Comparison of ENCODE assay signal across 1 fruit fly cellular context in the genomic region with DNA sequence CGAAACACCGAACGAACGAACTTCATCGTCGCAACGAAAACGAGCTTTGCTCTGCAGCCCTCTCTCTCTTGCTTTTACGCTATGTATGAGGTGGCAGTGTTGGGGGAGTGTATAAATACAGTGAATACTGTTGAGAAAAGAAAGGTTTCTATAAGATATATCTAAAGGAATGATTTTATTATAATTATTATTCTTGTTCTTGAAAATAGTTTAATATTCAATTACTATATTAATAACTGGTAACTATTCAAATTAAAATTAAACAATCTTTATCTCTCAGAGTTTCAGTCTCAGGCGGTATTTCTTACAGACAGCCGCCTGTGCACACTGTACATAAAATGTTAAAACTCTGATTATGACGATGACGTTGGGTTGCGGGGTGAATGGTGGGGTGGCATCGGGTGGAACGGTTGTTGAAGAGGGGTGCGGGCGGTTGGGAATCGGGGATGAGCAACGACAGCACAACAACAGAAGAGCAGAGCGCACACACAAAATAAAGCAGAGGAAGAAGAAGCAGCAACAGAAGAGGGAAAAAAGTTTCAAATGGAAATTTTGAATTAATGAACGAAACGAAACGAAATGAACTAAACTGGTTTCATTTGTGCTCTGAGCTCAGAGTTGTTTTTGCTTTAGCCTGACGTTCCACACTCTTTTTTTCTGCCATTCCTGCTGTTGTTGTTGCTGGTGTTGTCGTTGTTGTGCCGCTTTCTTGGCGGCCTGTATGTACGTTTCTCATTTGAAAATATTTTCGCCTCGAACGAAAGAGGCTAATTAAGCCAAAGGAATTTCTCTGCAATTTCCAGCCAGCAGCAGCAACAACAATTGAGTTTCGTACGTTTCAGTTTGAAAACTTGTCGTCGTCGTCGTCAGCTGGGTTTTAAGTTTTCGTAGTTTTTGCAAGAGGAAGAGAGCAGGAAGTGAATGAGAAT.
TF ChIP-seq lines count a peak whose summit lies in the region.

No protein-coding gene starts in this region.

TF ChIP-seq in whole organism, embryonic, 481 proteins besides CTCF, POLR2A, EP300 and RAD21 (continued from another document and continues in another):
- TF ChIP-seq CG8290 (GFP tag; optimal IDR thresholded peaks at IDR 0.05; lab: Kevin White, UChicago) (peak; percentile 82), CG8290 (tag; optimal IDR thresholded peaks at IDR 0.05; lab: Kevin White, UChicago) (peak; percentile 40 to 91), CG13894 (tag; optimal IDR thresholded peaks at IDR 0.05; lab: Kevin White, UChicago) (peak; percentile 95), CG9932 (GFP tag; IDR thresholded peaks at IDR 0.05; lab: Robert Waterston, UW) (no peak), CG10462 (GFP tag; optimal IDR thresholded peaks at IDR 0.05; lab: Kevin White, UChicago) (peak; percentile 89), gce (GFP tag; IDR thresholded peaks at IDR 0.05; lab: Robert Waterston, UW) (no peak), Nf-YA (GFP tag; IDR thresholded peaks at IDR 0.05; lab: Robert Waterston, UW) (no peak), tap (tag; optimal IDR thresholded peaks at IDR 0.05; lab: Kevin White, UChicago) (peak; percentile 99), ase (GFP tag; IDR thresholded peaks at IDR 0.05; lab: Robert Waterston, UW) (no peak), CrebB (tag; optimal IDR thresholded peaks at IDR 0.05; lab: Kevin White, UChicago) (peak; percentile 95), fu2 (GFP tag; optimal IDR thresholded peaks at IDR 0.05; lab: Kevin White, UChicago) (peak; percentile 64), CG13296 (GFP tag; optimal IDR thresholded peaks at IDR 0.05; lab: Kevin White, UChicago) (peak; percentile 98), Blimp-1 (GFP tag; optimal IDR thresholded peaks at IDR 0.05; lab: Kevin White, UChicago) (peak; percentile 97), CG9817 (tag; optimal IDR thresholded peaks at IDR 0.05; lab: Kevin White, UChicago) (peak; percentile 98), hbn (GFP tag; IDR thresholded peaks at IDR 0.05; lab: Robert Waterston, UW; ENCODE audit: partially characterized antibody) (no peak), CG3847 (GFP tag; IDR thresholded peaks at IDR 0.05; lab: Robert Waterston, UW) (no peak), yki (optimal IDR thresholded peaks at IDR 0.05; lab: Kevin White, UChicago) (no peak), cad (GFP tag; optimal IDR thresholded peaks at IDR 0.05; lab: Kevin White, UChicago) (no peak), eyg (GFP tag; optimal IDR thresholded peaks at IDR 0.05; lab: Kevin White, UChicago) (peak; percentile 56), CoRest (tag; optimal IDR thresholded peaks at IDR 0.05; lab: Kevin White, UChicago) (peak; percentile 99), HLH3B (GFP tag; IDR thresholded peaks at IDR 0.05; lab: Robert Waterston, UW) (no peak), CG18764 (GFP tag; optimal IDR thresholded peaks at IDR 0.05; lab: Kevin White, UChicago) (peak; percentile 92), rib (GFP tag; IDR thresholded peaks at IDR 0.05; lab: Robert Waterston, UW) (no peak), dimm (GFP tag; IDR thresholded peaks at IDR 0.05; lab: Robert Waterston, UW) (no peak), gcm (GFP tag; optimal IDR thresholded peaks at IDR 0.05; lab: Kevin White, UChicago) (peak; percentile 98), chif (GFP tag; optimal IDR thresholded peaks at IDR 0.05; lab: Kevin White, UChicago) (peak; percentile 62 to 81), wor (GFP tag; IDR thresholded peaks at IDR 0.05; lab: Robert Waterston, UW) (no peak), fd96Cb (tag; optimal IDR thresholded peaks at IDR 0.05; lab: Kevin White, UChicago) (peak; percentile 98), az2 (GFP tag; optimal IDR thresholded peaks at IDR 0.05; lab: Kevin White, UChicago) (peak; percentile 98), HmgZ (tag; optimal IDR thresholded peaks at IDR 0.05; lab: Kevin White, UChicago) (peak; percentile 94), CkIIα-i1 (GFP tag; IDR thresholded peaks at IDR 0.05; lab: Robert Waterston, UW) (no peak), MBD-R2 (GFP tag; IDR thresholded peaks at IDR 0.05; lab: Robert Waterston, UW) (no peak), CG8388 (GFP tag; optimal IDR thresholded peaks at IDR 0.05; lab: Kevin White, UChicago) (peak; percentile 97), da (GFP tag; optimal IDR thresholded peaks at IDR 0.05; lab: Kevin White, UChicago) (peak; percentile 49), tna (GFP tag; IDR thresholded peaks at IDR 0.05; lab: Robert Waterston, UW; ENCODE audit: partially characterized antibody) (no peak), NfI (GFP tag; optimal IDR thresholded peaks at IDR 0.05; lab: Kevin White, UChicago) (peak; percentile 97), CG13287 (GFP tag; IDR thresholded peaks at IDR 0.05; lab: Robert Waterston, UW; ENCODE audit: partially characterized antibody) (no peak), CG33557 (GFP tag; optimal IDR thresholded peaks at IDR 0.05; lab: Kevin White, UChicago) (peak; percentile 97), CG32772 (GFP tag; IDR thresholded peaks at IDR 0.05; lab: Robert Waterston, UW) (no peak), shn (GFP tag; optimal IDR thresholded peaks at IDR 0.05; lab: Kevin White, UChicago) (peak; percentile 71), Nf-YC (tag; optimal IDR thresholded peaks at IDR 0.05; lab: Kevin White, UChicago) (peak; percentile 92), CG10147 (GFP tag; optimal IDR thresholded peaks at IDR 0.05; lab: Kevin White, UChicago) (peak; percentile 97), gcm2 (GFP tag; optimal IDR thresholded peaks at IDR 0.05; lab: Kevin White, UChicago) (no peak), ftz-f1 (GFP tag; optimal IDR thresholded peaks at IDR 0.05; lab: Kevin White, UChicago) (no peak), CG7839 (tag; optimal IDR thresholded peaks at IDR 0.05; lab: Kevin White, UChicago) (peak; percentile 99), CG2202 (tag; optimal IDR thresholded peaks at IDR 0.05; lab: Kevin White, UChicago) (peak; percentile 97), CG31365 (tag; optimal IDR thresholded peaks at IDR 0.05; lab: Kevin White, UChicago) (peak; percentile 75), scrt (GFP tag; optimal IDR thresholded peaks at IDR 0.05; lab: Kevin White, UChicago) (peak; percentile 96), Lhr (GFP tag; optimal IDR thresholded peaks at IDR 0.05; lab: Kevin White, UChicago) (peak; percentile 92), ewg (GFP tag; optimal IDR thresholded peaks at IDR 0.05; lab: Kevin White, UChicago) (peak; percentile 92), sd (tag; optimal IDR thresholded peaks at IDR 0.05; lab: Kevin White, UChicago) (peak; percentile 82), pb (GFP tag; optimal IDR thresholded peaks at IDR 0.05; lab: Kevin White, UChicago) (peak; percentile 59), Stat92E (GFP tag; optimal IDR thresholded peaks at IDR 0.05; lab: Kevin White, UChicago) (peak in 1 of 3 experiments; percentile 98), Dip3 (GFP tag; optimal IDR thresholded peaks at IDR 0.05; lab: Kevin White, UChicago) (peak; percentile 70), ara (GFP tag; IDR thresholded peaks at IDR 0.05; lab: Robert Waterston, UW) (no peak), cwo (GFP tag; optimal IDR thresholded peaks at IDR 0.05; lab: Kevin White, UChicago) (peak; percentile 96), CG2889 (GFP tag; IDR thresholded peaks at IDR 0.05; lab: Robert Waterston, UW) (no peak), grau (tag; optimal IDR thresholded peaks at IDR 0.05; lab: Kevin White, UChicago) (peak; percentile 100), klu (GFP tag; IDR thresholded peaks at IDR 0.05; lab: Robert Waterston, UW) (no peak), nerfin-1 (tag; optimal IDR thresholded peaks at IDR 0.05; lab: Kevin White, UChicago) (peak; percentile 96), toy (GFP tag; IDR thresholded peaks at IDR 0.05; lab: Robert Waterston, UW) (no peak), CG13424 (tag; optimal IDR thresholded peaks at IDR 0.05; lab: Kevin White, UChicago) (peak; percentile 99), CG1647 (GFP tag; optimal IDR thresholded peaks at IDR 0.05; lab: Kevin White, UChicago) (peak; percentile 82), CG11093 (GFP tag; IDR thresholded peaks at IDR 0.05; lab: Robert Waterston, UW) (peak; percentile 96), CG8478 (optimal IDR thresholded peaks at IDR 0.05; lab: Kevin White, UChicago) (no peak), h (optimal IDR thresholded peaks at IDR 0.05; lab: Kevin White, UChicago) (no peak), Fer2 (tag; optimal IDR thresholded peaks at IDR 0.05; lab: Kevin White, UChicago) (peak; percentile 97), hb (GFP tag; IDR thresholded peaks at IDR 0.05; lab: Robert Waterston, UW; ENCODE audit: partially characterized antibody) (no peak), CG4730 (GFP tag; IDR thresholded peaks at IDR 0.05; lab: Robert Waterston, UW) (no peak), Fer1 (GFP tag; optimal IDR thresholded peaks at IDR 0.05; lab: Kevin White, UChicago) (peak; percentile 99), lab (GFP tag; optimal IDR thresholded peaks at IDR 0.05; lab: Kevin White, UChicago) (peak; percentile 99), CG10267 (tag; optimal IDR thresholded peaks at IDR 0.05; lab: Kevin White, UChicago) (peak; percentile 96), CG34376 (GFP tag; optimal IDR thresholded peaks at IDR 0.05; lab: Kevin White, UChicago) (peak; percentile 92), CG4404 (GFP tag; IDR thresholded peaks at IDR 0.05; lab: Robert Waterston, UW) (no peak), inv (GFP tag; IDR thresholded peaks at IDR 0.05; lab: Robert Waterston, UW; ENCODE audit: partially characterized antibody) (no peak), lmd (GFP tag; IDR thresholded peaks at IDR 0.05; lab: Robert Waterston, UW) (no peak), phol (tag; optimal IDR thresholded peaks at IDR 0.05; lab: Kevin White, UChicago) (peak; percentile 97), Meics (GFP tag; optimal IDR thresholded peaks at IDR 0.05; lab: Kevin White, UChicago) (peak; percentile 97), hkb (optimal IDR thresholded peaks at IDR 0.05; lab: Kevin White, UChicago) (no peak), hkb (GFP tag; IDR thresholded peaks at IDR 0.05; lab: Robert Waterston, UW) (no peak), CG15514 (GFP tag; optimal IDR thresholded peaks at IDR 0.05; lab: Kevin White, UChicago) (peak; percentile 92), CG12219 (GFP tag; optimal IDR thresholded peaks at IDR 0.05; lab: Kevin White, UChicago) (peak; percentile 94), CG10431 (GFP tag; optimal IDR thresholded peaks at IDR 0.05; lab: Kevin White, UChicago) (peak; percentile 94), C15 (GFP tag; IDR thresholded peaks at IDR 0.05; lab: Robert Waterston, UW) (no peak), otp (GFP tag; IDR thresholded peaks at IDR 0.05; lab: Robert Waterston, UW) (no peak), CG4617 (GFP tag; optimal IDR thresholded peaks at IDR 0.05; lab: Kevin White, UChicago; ENCODE audit: borderline replicate concordance) (peak; percentile 93), CG9215 (GFP tag; IDR thresholded peaks at IDR 0.05; lab: Robert Waterston, UW) (no peak), NC2α (GFP tag; optimal IDR thresholded peaks at IDR 0.05; lab: Kevin White, UChicago) (peak; percentile 60), run (tag; optimal IDR thresholded peaks at IDR 0.05; lab: Kevin White, UChicago) (peak; percentile 97), mam (GFP tag; optimal IDR thresholded peaks at IDR 0.05; lab: Kevin White, UChicago) (peak; percentile 87), vnd (GFP tag; IDR thresholded peaks at IDR 0.05; lab: Robert Waterston, UW; ENCODE audit: partially characterized antibody) (no peak), HLH54F (GFP tag; optimal IDR thresholded peaks at IDR 0.05; lab: Kevin White, UChicago) (peak; percentile 74), CG9609 (GFP tag; optimal IDR thresholded peaks at IDR 0.05; lab: Kevin White, UChicago) (peak; percentile 67), usp (GFP tag; optimal IDR thresholded peaks at IDR 0.05; lab: Kevin White, UChicago) (no peak), pan (optimal IDR thresholded peaks at IDR 0.05; lab: Kevin White, UChicago) (no peak), pan (GFP tag; optimal IDR thresholded peaks at IDR 0.05 in 1 of 2, IDR thresholded peaks at IDR 0.05 in 1 of 2) (no peak), caup (GFP tag; optimal IDR thresholded peaks at IDR 0.05; lab: Kevin White, UChicago; ENCODE audit: severe bottlenecking) (peak; percentile 97), Scr (GFP tag; IDR thresholded peaks at IDR 0.05; lab: Robert Waterston, UW; ENCODE audit: partially characterized antibody) (no peak), Fer3 (tag; optimal IDR thresholded peaks at IDR 0.05; lab: Kevin White, UChicago) (peak; percentile 99), Neu2 (GFP tag; optimal IDR thresholded peaks at IDR 0.05; lab: Kevin White, UChicago; ENCODE audit: borderline replicate concordance) (no peak), CG2116 (GFP tag; optimal IDR thresholded peaks at IDR 0.05; lab: Kevin White, UChicago) (peak; percentile 74), Lim3 (GFP tag; IDR thresholded peaks at IDR 0.05; lab: Robert Waterston, UW) (no peak), CG31224 (GFP tag; IDR thresholded peaks at IDR 0.05; lab: Robert Waterston, UW) (no peak), bab2 (GFP tag; optimal IDR thresholded peaks at IDR 0.05; lab: Kevin White, UChicago) (peak; percentile 88), gsb (GFP tag; IDR thresholded peaks at IDR 0.05; lab: Robert Waterston, UW) (no peak), CG10959 (GFP tag; IDR thresholded peaks at IDR 0.05; lab: Robert Waterston, UW) (no peak), Max (GFP tag; optimal IDR thresholded peaks at IDR 0.05; lab: Kevin White, UChicago) (peak; percentile 83), eve (GFP tag; optimal IDR thresholded peaks at IDR 0.05; lab: Kevin White, UChicago) (no peak), CG5180 (GFP tag; optimal IDR thresholded peaks at IDR 0.05; lab: Kevin White, UChicago) (peak; percentile 92), CG10366 (GFP tag; IDR thresholded peaks at IDR 0.05; lab: Robert Waterston, UW) (no peak), CG12299 (tag; optimal IDR thresholded peaks at IDR 0.05; lab: Kevin White, UChicago) (peak; percentile 98), MTF-1 (GFP tag; optimal IDR thresholded peaks at IDR 0.05; lab: Kevin White, UChicago; ENCODE audit: borderline replicate concordance) (peak; percentile 81), CG7786 (GFP tag; optimal IDR thresholded peaks at IDR 0.05; lab: Kevin White, UChicago) (peak; percentile 74), pnt (GFP tag; optimal IDR thresholded peaks at IDR 0.05; lab: Kevin White, UChicago) (peak; percentile 79), MESR4 (GFP tag; optimal IDR thresholded peaks at IDR 0.05; lab: Kevin White, UChicago) (peak; percentile 40), CG43689 (GFP tag; IDR thresholded peaks at IDR 0.05; lab: Robert Waterston, UW) (no peak), nerfin-2 (GFP tag; IDR thresholded peaks at IDR 0.05; lab: Robert Waterston, UW; ENCODE audit: partially characterized antibody) (no peak), gfzf (GFP tag; optimal IDR thresholded peaks at IDR 0.05; lab: Kevin White, UChicago) (peak; percentile 3), Lpt (GFP tag; optimal IDR thresholded peaks at IDR 0.05; lab: Kevin White, UChicago) (no peak), CG4424 (GFP tag; optimal IDR thresholded peaks at IDR 0.05; lab: Kevin White, UChicago) (peak; percentile 97), slp2 (GFP tag; optimal IDR thresholded peaks at IDR 0.05; lab: Kevin White, UChicago) (peak; percentile 57), CG15696 (tag; optimal IDR thresholded peaks at IDR 0.05; lab: Kevin White, UChicago) (peak; percentile 91)
